Worm (Caenorhabditis elegans) whole organism, L4 larva: ENCODE results near the gene Y75B12A.2.

Source experiments
- D1046.2 ChIP-seq: fragments of 200-800 bp; sonication (Bioruptor generic); IDR thresholded peaks from 2 replicates; pipeline ENCODE4 v1.3.6; 2022; ENCODE audit warnings: missing genetic modification characterization, missing compliant biosample characterization
- F37D6.2 ChIP-seq: sonication (generic microtip); optimal IDR thresholded peaks from 2 replicates; lab custom pipeline; 2016; ENCODE audit warnings: mild to moderate bottlenecking, missing genetic modification characterization, missing compliant biosample characterization
- T20F7.1 ChIP-seq: fragments of 200-800 bp; sonication (Bioruptor generic); optimal IDR thresholded peaks from 2 replicates; lab custom pipeline; 2018; ENCODE audit warnings: mild to moderate bottlenecking, missing genetic modification characterization, missing compliant biosample characterization
- T26A8.4 ChIP-seq: fragments of 200-800 bp; sonication (Bioruptor generic); IDR thresholded peaks from 2 replicates; pipeline ENCODE4 v1.3.6; 2022; ENCODE audit warnings: missing genetic modification characterization, missing compliant biosample characterization
- Y5F2A.4 ChIP-seq: fragments of 200-800 bp; sonication (Bioruptor generic); optimal IDR thresholded peaks from 2 replicates; lab custom pipeline; 2018; ENCODE audit warnings: mild to moderate bottlenecking, missing genetic modification characterization, missing compliant biosample characterization
- ZK546.5 ChIP-seq, 2 experiments: sonication (generic microtip); optimal IDR thresholded peaks; 2 replicates each; lab custom pipeline; 2017; ENCODE audit warnings: missing biosample characterization in 2 of 2, missing genetic modification characterization in 2 of 2
- aha-1 ChIP-seq: fragments of 150-350 bp; peaks from one replicate; lab custom pipeline; 2014; ENCODE audit warnings: missing biosample characterization, missing genetic modification characterization
- arid-1 ChIP-seq: fragments of 200-800 bp; sonication (Bioruptor generic); conservative IDR thresholded peaks from 2 replicates; pipeline ENCODE4 v1.3.6; 2022; ENCODE audit warnings: missing genetic modification reagents, missing genetic modification characterization, missing compliant biosample characterization
- ceh-62 ChIP-seq: sonication (generic microtip); optimal IDR thresholded peaks from 2 replicates; lab custom pipeline; 2017; ENCODE audit warnings: missing biosample characterization, missing genetic modification characterization
- ceh-82 ChIP-seq: sonication (generic microtip); optimal IDR thresholded peaks from 2 replicates; lab custom pipeline; 2017; ENCODE audit warnings: missing biosample characterization, missing genetic modification characterization
- ctbp-1 ChIP-seq: fragments of 200-800 bp; sonication (Bioruptor generic); IDR thresholded peaks from 2 replicates; pipeline ENCODE4 v1.3.6; 2022; ENCODE audit warnings: missing genetic modification reagents, missing genetic modification characterization, missing compliant biosample characterization
- daf-16 ChIP-seq, 3 experiments: sonication (generic microtip); optimal IDR thresholded peaks; 2 replicates each; lab custom pipeline; 2016 to 2017; ENCODE audit warnings: missing genetic modification characterization in 3 of 3, missing genetic modification reagents in 3 of 3, mild to moderate bottlenecking in 2 of 3, missing compliant biosample characterization in 2 of 3, missing biosample characterization in 1 of 3, moderate library complexity in 1 of 3
- dmd-8 ChIP-seq: fragments of 200-800 bp; sonication (Bioruptor generic); IDR thresholded peaks from 2 replicates; pipeline ENCODE4 v1.3.6; 2022; ENCODE audit warnings: missing genetic modification characterization, missing compliant biosample characterization
- dmd-9 ChIP-seq: fragments of 200-800 bp; sonication (Bioruptor generic); IDR thresholded peaks from 2 replicates; pipeline ENCODE4 v1.3.6; 2022; ENCODE audit warnings: missing genetic modification reagents, missing genetic modification characterization, missing compliant biosample characterization
- egl-27 ChIP-seq: sonication (generic microtip); optimal IDR thresholded peaks from 3 replicates; lab custom pipeline; 2017; ENCODE audit warnings: missing biosample characterization, missing genetic modification reagents, missing genetic modification characterization
- fkh-10 ChIP-seq: fragments of 150-350 bp; optimal IDR thresholded peaks from 2 replicates; lab custom pipeline; 2014; ENCODE audit warnings: missing biosample characterization, missing genetic modification reagents, missing genetic modification characterization
- fos-1 ChIP-seq: fragments of 150-350 bp; optimal IDR thresholded peaks from 2 replicates; lab custom pipeline; 2014; ENCODE audit warnings: missing biosample characterization, missing genetic modification characterization
- gei-8 ChIP-seq: fragments of 200-800 bp; sonication (Bioruptor generic); optimal IDR thresholded peaks from 2 replicates; lab custom pipeline; 2018; ENCODE audit warnings: mild to moderate bottlenecking, missing genetic modification characterization, missing compliant biosample characterization
- hlh-11 ChIP-seq: fragments of 200-800 bp; sonication (Bioruptor generic); optimal IDR thresholded peaks from 2 replicates; lab custom pipeline; 2018; ENCODE audit warnings: mild to moderate bottlenecking, missing genetic modification characterization, missing compliant biosample characterization
- hlh-30 ChIP-seq: sonication (generic microtip); optimal IDR thresholded peaks from 2 replicates; lab custom pipeline; 2017; ENCODE audit warnings: antibody characterized with exemption, mild to moderate bottlenecking, missing genetic modification characterization, missing compliant biosample characterization; ENCODE audit not compliant: insufficient read depth
- jun-1 ChIP-seq: fragments of 150-350 bp; optimal IDR thresholded peaks from 2 replicates; lab custom pipeline; 2014; ENCODE audit warnings: missing biosample characterization, missing genetic modification reagents, missing genetic modification characterization
- lin-13 ChIP-seq: fragments of 150-350 bp; optimal IDR thresholded peaks from 2 replicates; lab custom pipeline; 2014; ENCODE audit warnings: missing biosample characterization, missing genetic modification reagents, missing genetic modification characterization
- lin-15B ChIP-seq: fragments of 150-350 bp; sonication (generic microtip); optimal IDR thresholded peaks from 3 replicates; lab custom pipeline; 2014; ENCODE audit warnings: missing biosample characterization, missing genetic modification characterization
- lin-38 ChIP-seq: fragments of 200-800 bp; sonication (Bioruptor generic); IDR thresholded peaks from 2 replicates; pipeline ENCODE4 v1.3.6; 2022; ENCODE audit warnings: missing genetic modification reagents, missing genetic modification characterization, missing compliant biosample characterization
- lin-39 ChIP-seq: fragments of 150-350 bp; optimal IDR thresholded peaks from 2 replicates; lab custom pipeline; 2014; ENCODE audit warnings: missing biosample characterization, missing genetic modification reagents, missing genetic modification characterization
- lsy-2 ChIP-seq, 2 experiments: fragments of 150-350 bp in 1 of 2; sonication (generic microtip) in 1 of 2; optimal IDR thresholded peaks; 2 replicates each; lab custom pipeline; 2014 to 2017; ENCODE audit warnings: missing biosample characterization in 2 of 2, missing genetic modification characterization in 2 of 2
- madf-9 ChIP-seq: fragments of 200-800 bp; sonication (Bioruptor generic); conservative IDR thresholded peaks from 2 replicates; pipeline ENCODE4 v1.3.6; 2022; ENCODE audit warnings: missing genetic modification reagents, missing genetic modification characterization, missing compliant biosample characterization
- mdl-1 ChIP-seq, 2 experiments: fragments of 150-350 bp in 1 of 2; sonication (generic microtip) in 1 of 2; optimal IDR thresholded peaks; 2 replicates each; lab custom pipeline; 2014 to 2017; ENCODE audit warnings: missing biosample characterization in 2 of 2, missing genetic modification characterization in 2 of 2
- mdt-29 ChIP-seq: fragments of 200-800 bp; sonication (Bioruptor generic); IDR thresholded peaks from 2 replicates; pipeline ENCODE4 v1.3.6; 2022; ENCODE audit warnings: missing genetic modification reagents, missing genetic modification characterization, missing compliant biosample characterization
- mep-1 ChIP-seq: fragments of 150-350 bp; sonication (generic microtip); optimal IDR thresholded peaks from 3 replicates; lab custom pipeline; 2014; ENCODE audit warnings: missing biosample characterization, missing genetic modification characterization
- mes-2 ChIP-seq: sonication (generic microtip); optimal IDR thresholded peaks from 2 replicates; lab custom pipeline; 2016; ENCODE audit warnings: missing genotype, mild to moderate bottlenecking, missing genetic modification characterization, missing compliant biosample characterization; ENCODE audit not compliant: poor library complexity, severe bottlenecking
- mxl-3 ChIP-seq: fragments of 200-800 bp; sonication (Bioruptor generic); optimal IDR thresholded peaks from 2 replicates; lab custom pipeline; 2018; ENCODE audit warnings: mild to moderate bottlenecking, missing genetic modification characterization, missing compliant biosample characterization
- nhr-10 ChIP-seq: fragments of 150-350 bp; optimal IDR thresholded peaks from 2 replicates; lab custom pipeline; 2014; ENCODE audit warnings: missing biosample characterization, missing genetic modification characterization
- nhr-11 ChIP-seq: fragments of 150-350 bp; optimal IDR thresholded peaks from 2 replicates; lab custom pipeline; 2014; ENCODE audit warnings: missing biosample characterization, missing genetic modification characterization
- nhr-237 ChIP-seq: sonication (generic microtip); optimal IDR thresholded peaks from 2 replicates; lab custom pipeline; 2017; ENCODE audit warnings: missing biosample characterization, missing genetic modification characterization
- nhr-25 ChIP-seq: sonication (generic microtip); optimal IDR thresholded peaks from 2 replicates; lab custom pipeline; 2017; ENCODE audit warnings: missing genetic modification characterization, mild to moderate bottlenecking, missing compliant biosample characterization, antibody characterized with exemption, moderate library complexity, borderline replicate concordance; ENCODE audit not compliant: insufficient read depth
- nhr-42 ChIP-seq: fragments of 200-800 bp; sonication (Bioruptor generic); IDR thresholded peaks from 2 replicates; pipeline ENCODE4 v1.3.6; 2022; ENCODE audit warnings: missing genetic modification characterization, missing compliant biosample characterization
- nhr-48 ChIP-seq: sonication (generic microtip); optimal IDR thresholded peaks from 2 replicates; lab custom pipeline; 2016; ENCODE audit warnings: mild to moderate bottlenecking, missing genetic modification characterization, missing compliant biosample characterization
- pha-4 ChIP-seq, 2 experiments: fragments of 150-350 bp in 1 of 2; fragments of 200-800 bp in 1 of 2; sonication (Bioruptor generic) in 1 of 2; IDR thresholded peaks in 1 of 2; optimal IDR thresholded peaks in 1 of 2; 2 replicates each; pipeline versions ENCODE4 v1.3.6 to Lab custom; 2014 to 2022; ENCODE audit warnings: missing genetic modification characterization in 2 of 2, missing genetic modification reagents in 2 of 2, missing biosample characterization in 1 of 2, missing compliant biosample characterization in 1 of 2
- rbr-2 ChIP-seq: sonication (generic microtip); optimal IDR thresholded peaks from 2 replicates; lab custom pipeline; 2016; ENCODE audit warnings: missing genotype, missing genetic modification characterization, missing compliant biosample characterization
- skn-1 ChIP-seq: fragments of 150-350 bp; optimal IDR thresholded peaks from 2 replicates; lab custom pipeline; 2014; ENCODE audit warnings: missing biosample characterization, missing genetic modification characterization
- spr-3 ChIP-seq: fragments of 200-800 bp; sonication (Bioruptor generic); optimal IDR thresholded peaks from 2 replicates; lab custom pipeline; 2018; ENCODE audit warnings: mild to moderate bottlenecking, missing genetic modification characterization, missing compliant biosample characterization
- tra-1 ChIP-seq: fragments of 200-800 bp; sonication (Bioruptor generic); IDR thresholded peaks from 2 replicates; pipeline ENCODE4 v1.3.6; 2022; ENCODE audit warnings: missing genetic modification reagents, missing genetic modification characterization, missing compliant biosample characterization
- vab-7 ChIP-seq: fragments of 200-800 bp; sonication (Bioruptor generic); IDR thresholded peaks from 2 replicates; pipeline ENCODE4 v1.3.6; 2022; ENCODE audit warnings: missing genetic modification reagents, missing genetic modification characterization, missing compliant biosample characterization
- zag-1 ChIP-seq: fragments of 150-350 bp; optimal IDR thresholded peaks from 2 replicates; lab custom pipeline; 2014; ENCODE audit warnings: missing biosample characterization, missing genetic modification characterization
- zfp-2 ChIP-seq: sonication (generic microtip); optimal IDR thresholded peaks from 2 replicates; lab custom pipeline; 2016; ENCODE audit warnings: mild to moderate bottlenecking, missing genetic modification characterization, missing compliant biosample characterization
- zfp-3 ChIP-seq: fragments of 200-800 bp; sonication (Bioruptor generic); conservative IDR thresholded peaks from 2 replicates; pipeline ENCODE4 v1.3.6; 2022; ENCODE audit warnings: missing genetic modification reagents, missing genetic modification characterization, missing compliant biosample characterization
- zip-11 ChIP-seq: fragments of 200-800 bp; sonication (Bioruptor generic); IDR thresholded peaks from 2 replicates; pipeline ENCODE4 v1.3.6; 2022; ENCODE audit warnings: missing genetic modification characterization, missing compliant biosample characterization
- ztf-11 ChIP-seq: fragments of 150-350 bp; optimal IDR thresholded peaks from 2 replicates; lab custom pipeline; 2014; ENCODE audit warnings: missing biosample characterization, missing genetic modification characterization
- ztf-7 ChIP-seq: fragments of 150-350 bp; optimal IDR thresholded peaks from 2 replicates; lab custom pipeline; 2014; ENCODE audit warnings: missing biosample characterization, missing genetic modification characterization

Y75B12A.2 gene

DNA sequence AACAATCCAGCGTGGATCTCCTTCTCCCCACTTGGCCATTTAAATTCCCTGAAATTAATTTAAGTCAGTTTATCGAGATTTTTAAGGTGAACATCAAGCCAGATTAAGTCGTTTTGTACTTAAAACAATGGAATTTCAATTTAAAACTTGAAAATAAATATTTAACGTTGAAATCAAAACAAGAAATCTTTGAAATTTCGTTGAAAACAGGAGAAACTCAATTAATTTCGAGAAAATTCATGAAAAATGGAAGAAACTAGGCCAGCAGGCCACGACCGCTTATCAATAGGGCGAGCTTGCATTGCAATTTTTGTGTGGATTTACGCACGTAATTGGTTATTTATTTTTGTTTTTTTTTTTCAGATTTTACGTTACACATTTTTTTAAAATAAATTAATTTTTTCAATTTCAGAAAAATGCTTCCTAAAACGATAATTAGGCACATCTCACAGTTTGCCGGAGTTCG lies 24.0 kb upstream of the Y75B12A.2 start, which contains the start of the genes ahsa-1 and C01G10.7:
Gene ahsa-1 (minus strand): TSS at position 51 of the 466 bp plus-strand sequence.
Gene C01G10.7 (plus strand): TSS at position 413 of the 466 bp plus-strand sequence.
- TF ChIP-seq vab-7 (GFP tag; lab: Robert Waterston, UW) (peak; percentile 49; the same call in 1 of the 2 replicates), lin-15B (tag; lab: Kevin White, UChicago) (peak; percentile 91), nhr-11 (tag; lab: Kevin White, UChicago) (peak; percentile 66), jun-1 (tag; lab: Kevin White, UChicago) (no peak), ZK546.5 (tag; optimal IDR thresholded peaks at IDR 0.05; lab: Kevin White, UChicago) (no peak), mdl-1 (tag; optimal IDR thresholded peaks at IDR 0.05; lab: Kevin White, UChicago) (peak in 1 of 2 experiments; percentile 13), zip-11 (no peak), ceh-82 (tag; lab: Kevin White, UChicago) (no peak), T26A8.4 (peak; percentile 59; the same call in 1 of the 2 replicates), lsy-2 (tag; optimal IDR thresholded peaks at IDR 0.05; lab: Kevin White, UChicago) (peak; percentile 64 to 94), zfp-3 (GFP tag; lab: Robert Waterston, UW) (0 out of 2 replicates have a peak, but pooled peaks have one; percentile 32), lin-38 (peak; percentile 99), arid-1 (GFP tag; lab: Robert Waterston, UW) (0 out of 2 replicates have a peak, but pooled peaks have one; percentile 46), fkh-10 (peak; percentile 80), lin-13 (GFP tag; lab: Kevin White, UChicago) (peak; percentile 86), ztf-11 (tag; lab: Kevin White, UChicago) (no peak), nhr-10 (tag; lab: Kevin White, UChicago) (peak; percentile 8), dmd-8 (no peak), hlh-30 (tag; lab: Kevin White, UChicago) (no peak), skn-1 (tag; lab: Kevin White, UChicago) (no peak), mep-1 (tag; lab: Kevin White, UChicago) (no peak), gei-8 (GFP tag; lab: Kevin White, UChicago) (no peak), mxl-3 (GFP tag; lab: Kevin White, UChicago) (peak; percentile 19), nhr-237 (tag; lab: Kevin White, UChicago) (no peak), fos-1 (tag; lab: Kevin White, UChicago) (no peak), T20F7.1 (GFP tag; lab: Kevin White, UChicago) (peak; percentile 87), D1046.2 (GFP tag; lab: Robert Waterston, UW) (no peak), zag-1 (tag; lab: Kevin White, UChicago) (no peak), daf-16 (GFP tag; optimal IDR thresholded peaks at IDR 0.05; lab: Kevin White, UChicago) (peak in 1 of 2 experiments; percentile 72), daf-16 (tag; optimal IDR thresholded peaks at IDR 0.05; lab: Kevin White, UChicago) (no peak), zfp-2 (tag; lab: Kevin White, UChicago) (no peak), ctbp-1 (GFP tag; lab: Robert Waterston, UW) (no peak), tra-1 (GFP tag; lab: Robert Waterston, UW) (peak; percentile 58; the same call in 1 of the 2 replicates), Y5F2A.4 (GFP tag; lab: Kevin White, UChicago) (no peak), ceh-62 (tag; lab: Kevin White, UChicago) (no peak), egl-27 (no peak), dmd-9 (peak; percentile 86), nhr-48 (tag; lab: Kevin White, UChicago) (no peak), mdt-29 (GFP tag; lab: Robert Waterston, UW) (peak; percentile 52; the same call in 1 of the 2 replicates), ztf-7 (peak; percentile 40), rbr-2 (tag; lab: Kevin White, UChicago) (peak; percentile 87), F37D6.2 (peak; percentile 70), lin-39 (tag; lab: Kevin White, UChicago) (no peak), spr-3 (no peak), nhr-42 (GFP tag; lab: Robert Waterston, UW) (peak; percentile 46; the same call in 1 of the 2 replicates), mes-2 (tag; lab: Kevin White, UChicago) (peak; percentile 99), hlh-11 (tag; lab: Kevin White, UChicago) (peak; percentile 74), nhr-25 (no peak), aha-1 (tag; lab: Kevin White, UChicago) (peak; percentile 98), pha-4 (GFP tag; IDR thresholded peaks at IDR 0.05; lab: Robert Waterston, UW) (peak; percentile 54; the same call in 1 of the 2 replicates), pha-4 (tag; optimal IDR thresholded peaks at IDR 0.05; lab: Kevin White, UChicago) (peak; percentile 97), madf-9 (peak; percentile 75)
